Worm (Caenorhabditis elegans): ENCODE results near the gene trim-21.

DNA sequence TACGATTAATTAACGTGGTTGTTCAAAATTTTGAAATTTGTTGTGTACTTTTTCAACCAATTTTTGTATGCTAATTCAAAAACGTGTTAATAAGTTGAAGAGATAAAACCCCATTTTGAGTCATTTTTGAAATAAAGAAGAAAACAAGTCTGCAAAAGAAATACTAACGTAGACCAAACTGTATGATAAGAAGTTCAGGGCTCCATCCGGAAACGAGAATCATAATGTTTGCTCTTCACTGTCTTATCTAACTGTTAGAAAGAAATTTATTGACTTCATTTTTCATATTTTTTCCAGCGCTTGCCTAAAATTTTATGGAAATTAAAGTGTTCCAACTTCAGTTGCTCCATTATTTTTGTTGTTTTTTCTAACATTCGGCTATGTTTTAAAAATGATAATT is 7.1 kb downstream of the trim-21 start:
- TF ChIP-seq aly-1 (tag; optimal IDR thresholded peaks at IDR 0.05), result no peak
- no peak for TF ChIP-seq F13C5.2 (tag; optimal IDR thresholded peaks at IDR 0.05)
- no peak for TF ChIP-seq flt-1 (GFP tag; IDR thresholded peaks at IDR 0.05)
- TF ChIP-seq tra-4 (tag; optimal IDR thresholded peaks at IDR 0.05), result no peak
- no peak for TF ChIP-seq ama-1 (optimal IDR thresholded peaks at IDR 0.05)
- TF ChIP-seq hnd-1 (tag; optimal IDR thresholded peaks at IDR 0.05), result no peak
- no peak for TF ChIP-seq pes-1 (GFP tag; IDR thresholded peaks at IDR 0.05)
